Worm (Caenorhabditis elegans): ENCODE measurements around the gene ifo-1.

Gene ifo-1

DNA sequence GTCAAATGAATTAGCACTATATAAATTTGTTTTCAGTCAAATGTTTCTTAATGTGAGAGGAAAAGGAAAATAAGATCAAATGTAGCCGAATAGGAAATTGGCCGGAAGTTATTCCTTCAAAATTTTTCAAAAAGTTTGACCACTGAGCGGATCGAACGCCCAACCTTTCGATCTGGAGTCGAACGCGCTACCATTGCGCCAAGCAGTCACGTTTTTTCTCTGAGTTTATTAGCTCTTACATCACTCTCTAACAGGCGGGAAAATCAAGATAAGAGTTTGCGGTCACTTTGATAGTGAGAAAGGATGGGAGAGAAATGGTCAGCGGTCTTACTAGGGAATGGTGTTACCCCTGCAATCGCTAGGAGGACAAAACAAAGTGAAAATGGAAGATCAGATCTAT is 17.6 kb upstream of the ifo-1 start (continued):
- no peak for TF ChIP-seq madf-8 (GFP tag; conservative IDR thresholded peaks at IDR 0.05)
- TF ChIP-seq attf-5 (GFP tag; optimal IDR thresholded peaks at IDR 0.05) = peak; percentile 14
- peak; percentile 77; the same call in 1 of the 2 replicates for TF ChIP-seq ztf-28 (GFP tag; IDR thresholded peaks at IDR 0.05)
- peak in 1 of 2 experiments; percentile 12 for TF ChIP-seq rec-8 (tag; optimal IDR thresholded peaks at IDR 0.05)
- peak; percentile 81 for TF ChIP-seq rpc-1 (optimal IDR thresholded peaks at IDR 0.05)
- peak; percentile 86 for TF ChIP-seq rpc-1 (tag; optimal IDR thresholded peaks at IDR 0.05)
- TF ChIP-seq hsf-1 (GFP tag; IDR thresholded peaks at IDR 0.05) = no peak
- TF ChIP-seq mxl-1 (tag; optimal IDR thresholded peaks at IDR 0.05) = peak; percentile 23
- peak; percentile 52 for TF ChIP-seq snpc-4 (GFP tag; optimal IDR thresholded peaks at IDR 0.05)
- peak in 1 of 4 experiments; percentile 70 for TF ChIP-seq snpc-4 (tag; optimal IDR thresholded peaks at IDR 0.05)
- TF ChIP-seq xnd-1 (tag; optimal IDR thresholded peaks at IDR 0.05) = no peak
- TF ChIP-seq athp-1 (tag; optimal IDR thresholded peaks at IDR 0.05) = peak; percentile 19
- TF ChIP-seq sea-2 (GFP tag; IDR thresholded peaks at IDR 0.05) = no peak
- peak; percentile 88 for TF ChIP-seq lin-26 (GFP tag; IDR thresholded peaks at IDR 0.05)
- no peak for TF ChIP-seq ztf-3 (GFP tag; optimal IDR thresholded peaks at IDR 0.05)
- no peak for TF ChIP-seq sptf-2 (GFP tag; optimal IDR thresholded peaks at IDR 0.05)
- no peak for TF ChIP-seq atf-7 (tag; optimal IDR thresholded peaks at IDR 0.05)
- peak; percentile 11 for TF ChIP-seq repo-1 (tag; optimal IDR thresholded peaks at IDR 0.05)
- 0 out of 2 replicates have a peak, but pooled peaks have one; percentile 35 for TF ChIP-seq attf-6 (GFP tag; IDR thresholded peaks at IDR 0.05)
- 0 out of 2 replicates have a peak, but pooled peaks have one; percentile 56 for TF ChIP-seq ztf-25 (GFP tag; IDR thresholded peaks at IDR 0.05)
- TF ChIP-seq unc-62 (GFP tag; optimal IDR thresholded peaks at IDR 0.05) = no peak
- peak; percentile 51 for TF ChIP-seq madf-6 (GFP tag; IDR thresholded peaks at IDR 0.05)
- no peak for TF ChIP-seq hlh-12 (tag; optimal IDR thresholded peaks at IDR 0.05)
- TF ChIP-seq ZK185.1 (tag; optimal IDR thresholded peaks at IDR 0.05; ENCODE audit: poor library complexity, severe bottlenecking) = peak; percentile 31
- TF ChIP-seq hrde-1 (tag; optimal IDR thresholded peaks at IDR 0.05; ENCODE audit: borderline replicate concordance) = no peak
- no peak for TF ChIP-seq let-526 (GFP tag; IDR thresholded peaks at IDR 0.05)
- peak; percentile 95 for TF ChIP-seq tbp1 (GFP tag; optimal IDR thresholded peaks at IDR 0.05)
- 0 out of 2 replicates have a peak, but pooled peaks have one; percentile 35 for TF ChIP-seq Y95B8A.8 (GFP tag; IDR thresholded peaks at IDR 0.05)
- TF ChIP-seq C06A6.2 (GFP tag; conservative IDR thresholded peaks at IDR 0.05) = no peak
- TF ChIP-seq pbrm-1 (GFP tag; IDR thresholded peaks at IDR 0.05) = 0 out of 2 replicates have a peak, but pooled peaks have one; percentile 27
- TF ChIP-seq gei-17 (GFP tag; optimal IDR thresholded peaks at IDR 0.05) = no peak
- peak; percentile 84 for TF ChIP-seq B0261.1 (tag; optimal IDR thresholded peaks at IDR 0.05)
- TF ChIP-seq dpl-1 (GFP tag; optimal IDR thresholded peaks at IDR 0.05) = no peak
- TF ChIP-seq cebp-1 (GFP tag; IDR thresholded peaks at IDR 0.05) = no peak
- TF ChIP-seq cebp-1 (tag; optimal IDR thresholded peaks at IDR 0.05) = no peak
- TF ChIP-seq F55B11.4 (tag; optimal IDR thresholded peaks at IDR 0.05; ENCODE audit: borderline replicate concordance, insufficient read depth) = no peak
- TF ChIP-seq ztf-18 (tag; optimal IDR thresholded peaks at IDR 0.05) = peak; percentile 32
- peak; percentile 79 for TF ChIP-seq die-1 (tag; optimal IDR thresholded peaks at IDR 0.05)

DNA sequence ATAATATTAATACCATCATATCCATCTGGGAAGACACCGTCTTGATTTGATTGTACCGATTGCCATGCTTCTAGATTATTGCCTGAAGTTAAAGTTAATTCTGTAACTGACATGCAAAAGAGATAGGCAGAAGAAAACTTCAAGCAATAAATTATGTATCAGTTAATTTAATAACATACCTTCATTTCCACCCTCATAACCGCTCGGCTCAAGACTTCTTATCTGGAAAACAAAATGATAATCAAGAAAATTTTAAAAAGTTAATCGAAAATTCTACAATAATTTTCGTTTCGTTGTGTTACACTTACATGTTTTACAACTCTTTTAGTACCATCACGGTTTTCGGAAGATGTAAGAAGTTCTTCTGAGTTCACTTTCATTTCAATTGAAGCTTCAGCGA is 15.7 kb upstream of the ifo-1 start:
- no peak for TF ChIP-seq nhr-90 (tag; optimal IDR thresholded peaks at IDR 0.05)
- no peak for TF ChIP-seq D2030.7 (GFP tag; IDR thresholded peaks at IDR 0.05)
- TF ChIP-seq repo-1 (tag; optimal IDR thresholded peaks at IDR 0.05) = no peak
- TF ChIP-seq nhr-27 (tag; optimal IDR thresholded peaks at IDR 0.05) = no peak
- no peak for TF ChIP-seq ceh-100 (GFP tag; IDR thresholded peaks at IDR 0.05)
- TF ChIP-seq F52B5.7 (tag; optimal IDR thresholded peaks at IDR 0.05) = no peak
- no peak for TF ChIP-seq fkh-3 (tag; optimal IDR thresholded peaks at IDR 0.05)
- no peak for TF ChIP-seq cebp-2 (GFP tag; IDR thresholded peaks at IDR 0.05)
- TF ChIP-seq lin-26 (GFP tag; IDR thresholded peaks at IDR 0.05) = no peak
- TF ChIP-seq Y79H2A.3 (GFP tag; conservative IDR thresholded peaks at IDR 0.05) = no peak
- TF ChIP-seq ztf-18 (tag; optimal IDR thresholded peaks at IDR 0.05) = no peak
- no peak for TF ChIP-seq dox-1 (GFP tag; IDR thresholded peaks at IDR 0.05)
- no peak for TF ChIP-seq pha-4 (tag; optimal IDR thresholded peaks at IDR 0.05)
- TF ChIP-seq egrh-3 (GFP tag; IDR thresholded peaks at IDR 0.05) = no peak

All from whole organism, young adult.